Fruit fly (Drosophila melanogaster) whole organism, embryonic: Measurements from ENCODE around the gene Cpr11A.
A peak's percentile ranks its signal among the peaks of the same experiment; 100 is the strongest.

Experiments
- CG10147 ChIP-seq: fragments of 200-800 bp; sonication (Bioruptor generic); optimal IDR thresholded peaks from 2 replicates; lab custom pipeline; 2019; ENCODE audit warnings: missing biosample characterization, mild to moderate bottlenecking, missing genetic modification characterization, moderate library complexity
- CG10565 ChIP-seq: fragments of 200-800 bp; sonication (Bioruptor generic); optimal IDR thresholded peaks from 3 replicates; lab custom pipeline; 2016; ENCODE audit warnings: missing biosample characterization, mild to moderate bottlenecking, missing genetic modification characterization
- CG10979 ChIP-seq: fragments of 200-800 bp; sonication (Bioruptor generic); optimal IDR thresholded peaks from 2 replicates; lab custom pipeline; 2018; ENCODE audit warnings: missing biosample characterization, mild to moderate bottlenecking, missing genetic modification characterization, moderate library complexity
- CG11456 ChIP-seq: fragments of 200-800 bp; sonication (Bioruptor generic); IDR thresholded peaks from 3 replicates; pipeline ENCODE4 v1.3.6; 2022; ENCODE audit warnings: missing biosample characterization, missing genetic modification characterization
- CG11504 ChIP-seq: fragments of 200-800 bp; sonication (Bioruptor generic); optimal IDR thresholded peaks from 3 replicates; lab custom pipeline; 2019; ENCODE audit warnings: missing biosample characterization, mild to moderate bottlenecking, missing genetic modification characterization, moderate library complexity
- CG11723 ChIP-seq: fragments of 200-800 bp; sonication (Bioruptor generic); optimal IDR thresholded peaks from 2 replicates; lab custom pipeline; 2017; ENCODE audit warnings: missing biosample characterization, mild to moderate bottlenecking, missing genetic modification characterization
- CG12659 ChIP-seq: fragments of 200-800 bp; sonication (Bioruptor generic); optimal IDR thresholded peaks from 3 replicates; lab custom pipeline; 2017; ENCODE audit warnings: mild to moderate bottlenecking, missing biosample characterization, missing genetic modification reagents, missing genetic modification characterization
- CG13775 ChIP-seq: fragments of 200-800 bp; sonication (Bioruptor generic); optimal IDR thresholded peaks from 3 replicates; lab custom pipeline; 2017; ENCODE audit warnings: missing biosample characterization, mild to moderate bottlenecking, missing genetic modification characterization
- CG14014 ChIP-seq: fragments of 200-800 bp; sonication (Bioruptor generic); IDR thresholded peaks from 2 replicates; pipeline ENCODE4 v1.3.6; 2022; ENCODE audit warnings: missing biosample characterization, missing genetic modification characterization
- CG1529 ChIP-seq: fragments of 200-800 bp; sonication (Bioruptor generic); optimal IDR thresholded peaks from 3 replicates; lab custom pipeline; 2018; ENCODE audit warnings: missing biosample characterization, missing genetic modification characterization
- CG16779 ChIP-seq: fragments of 200-800 bp; sonication (Bioruptor generic); IDR thresholded peaks from 2 replicates; pipeline ENCODE4 v1.3.6; 2022; ENCODE audit warnings: missing biosample characterization, missing genetic modification characterization
- CG16813 ChIP-seq: fragments of 200-800 bp; sonication (Bioruptor generic); IDR thresholded peaks from 3 replicates; pipeline ENCODE4 v1.3.6; 2022; ENCODE audit warnings: missing biosample characterization, missing genetic modification characterization; ENCODE audit not compliant: partially characterized antibody
- CG16863 ChIP-seq: fragments of 200-800 bp; sonication (Bioruptor generic); optimal IDR thresholded peaks from 3 replicates; lab custom pipeline; 2016; ENCODE audit warnings: missing biosample characterization, missing genetic modification characterization
- CG2712 ChIP-seq: fragments of 200-800 bp; optimal IDR thresholded peaks from 3 replicates; lab custom pipeline; 2019; ENCODE audit warnings: missing biosample characterization, mild to moderate bottlenecking, missing genetic modification characterization, moderate library complexity
- CG34376 ChIP-seq: fragments of 200-800 bp; sonication (Bioruptor generic); optimal IDR thresholded peaks from 2 replicates; lab custom pipeline; 2018; ENCODE audit warnings: missing biosample characterization, mild to moderate bottlenecking, missing genetic modification characterization
- CG3726 ChIP-seq: fragments of 200-800 bp; sonication (Bioruptor generic); IDR thresholded peaks from 3 replicates; pipeline ENCODE4, ENCODE4 v1.3.6; 2022; ENCODE audit warnings: missing biosample characterization, missing genetic modification characterization
- CG3847 ChIP-seq: fragments of 200-800 bp; sonication (Bioruptor generic); IDR thresholded peaks from 2 replicates; pipeline ENCODE4 v1.3.6; 2022; ENCODE audit warnings: missing biosample characterization, missing genetic modification characterization
- CG4360 ChIP-seq: fragments of 200-800 bp; sonication (Bioruptor generic); IDR thresholded peaks from 2 replicates; pipeline ENCODE4 v1.3.6; 2022; ENCODE audit warnings: missing biosample characterization, missing genetic modification characterization
- CG6272 ChIP-seq: fragments of 200-800 bp; sonication (Bioruptor generic); IDR thresholded peaks from 2 replicates; pipeline ENCODE4 v1.3.6; 2022; ENCODE audit warnings: missing biosample characterization, missing genetic modification characterization
- CG8281 ChIP-seq: fragments of 200-800 bp; sonication (Bioruptor generic); optimal IDR thresholded peaks from 2 replicates; lab custom pipeline; 2018; ENCODE audit warnings: missing biosample characterization, mild to moderate bottlenecking, missing genetic modification characterization, moderate library complexity
- CG9932 ChIP-seq: fragments of 200-800 bp; sonication (Bioruptor generic); IDR thresholded peaks from 2 replicates; pipeline ENCODE4 v1.3.6; 2022; ENCODE audit warnings: missing biosample characterization, missing genetic modification characterization
- Dfd ChIP-seq, 2 experiments: fragments of >200 bp; optimal IDR thresholded peaks; 2 replicates each; lab custom pipeline; 2017; ENCODE audit warnings: missing biosample characterization in 2 of 2, missing genetic modification characterization in 2 of 2
- Dref ChIP-seq: fragments of 200-800 bp; sonication (Bioruptor generic); IDR thresholded peaks from 2 replicates; pipeline ENCODE4 v1.3.6; 2022; ENCODE audit warnings: missing biosample characterization, missing genetic modification characterization
- E2f1 ChIP-seq: fragments of 200-800 bp; sonication (Bioruptor generic); IDR thresholded peaks from 2 replicates; pipeline ENCODE4 v1.3.6; 2022; ENCODE audit warnings: missing biosample characterization, missing genetic modification characterization
- H2.0 ChIP-seq: fragments of 200-800 bp; sonication (Bioruptor generic); IDR thresholded peaks from 2 replicates; pipeline ENCODE4 v1.3.6; 2022; ENCODE audit warnings: missing biosample characterization, missing genetic modification characterization
- Nf-YA ChIP-seq: fragments of 200-800 bp; sonication (Bioruptor generic); IDR thresholded peaks from 2 replicates; pipeline ENCODE4 v1.3.6; 2022; ENCODE audit warnings: missing biosample characterization, missing genetic modification characterization
- Poxn ChIP-seq: fragments of 200-800 bp; sonication (Bioruptor generic); IDR thresholded peaks from 2 replicates; pipeline ENCODE4 v1.3.6; 2022; ENCODE audit warnings: missing biosample characterization, missing genetic modification characterization
- Sry-δ ChIP-seq: fragments of 200-800 bp; sonication (Bioruptor generic); optimal IDR thresholded peaks from 2 replicates; lab custom pipeline; 2016; ENCODE audit warnings: missing biosample characterization, missing genetic modification characterization
- Ssrp ChIP-seq: fragments of 200-800 bp; sonication (Bioruptor generic); optimal IDR thresholded peaks from 2 replicates; lab custom pipeline; 2018; ENCODE audit warnings: missing biosample characterization, mild to moderate bottlenecking, missing genetic modification characterization, moderate library complexity
- Taf1 ChIP-seq: fragments of 200-800 bp; sonication (Bioruptor generic); IDR thresholded peaks from 2 replicates; pipeline ENCODE4 v1.3.6; 2022; ENCODE audit warnings: missing biosample characterization, missing genetic modification characterization
- bab2 ChIP-seq: fragments of 200-800 bp; sonication (Bioruptor generic); optimal IDR thresholded peaks from 2 replicates; lab custom pipeline; 2016; ENCODE audit warnings: missing biosample characterization, missing genetic modification characterization
- chn ChIP-seq: fragments of 200-800 bp; sonication (Bioruptor generic); optimal IDR thresholded peaks from 2 replicates; lab custom pipeline; 2016; ENCODE audit warnings: missing biosample characterization, missing genetic modification characterization
- danr ChIP-seq: fragments of 200-800 bp; sonication (Bioruptor generic); IDR thresholded peaks from 2 replicates; pipeline ENCODE4 v1.3.6; 2022; ENCODE audit warnings: missing biosample characterization, missing genetic modification characterization
- dm ChIP-seq: fragments of 200-800 bp; sonication (Bioruptor generic); optimal IDR thresholded peaks from 3 replicates; lab custom pipeline; 2016; ENCODE audit warnings: missing biosample characterization, missing genetic modification characterization
- ftz-f1 ChIP-seq: fragments of 200-800 bp; sonication (Bioruptor generic); optimal IDR thresholded peaks from 2 replicates; lab custom pipeline; 2016; ENCODE audit warnings: missing biosample characterization, missing genetic modification characterization
- gem ChIP-seq: fragments of 200-800 bp; sonication (Bioruptor generic); optimal IDR thresholded peaks from 2 replicates; lab custom pipeline; 2019; ENCODE audit warnings: missing biosample characterization, mild to moderate bottlenecking, missing genetic modification characterization, moderate library complexity
- gt ChIP-seq: fragments of 200-800 bp; sonication (Bioruptor generic); IDR thresholded peaks from 2 replicates; pipeline ENCODE4 v1.3.6; 2022; ENCODE audit warnings: missing biosample characterization, missing genetic modification characterization
- ken ChIP-seq: fragments of 200-800 bp; sonication (Bioruptor generic); IDR thresholded peaks from 3 replicates; pipeline ENCODE4 v1.3.6; 2022; ENCODE audit warnings: missing biosample characterization, missing genetic modification characterization
- lab ChIP-seq: fragments of 200-800 bp; sonication (Bioruptor generic); optimal IDR thresholded peaks from 3 replicates; lab custom pipeline; 2017; ENCODE audit warnings: missing biosample characterization, missing genetic modification characterization, mild to moderate bottlenecking, moderate library complexity, missing genetic modification reagents
- lmd ChIP-seq: fragments of 200-800 bp; sonication (Bioruptor generic); IDR thresholded peaks from 2 replicates; pipeline ENCODE4 v1.3.6; 2022; ENCODE audit warnings: missing biosample characterization, missing genetic modification characterization
- nau ChIP-seq: fragments of 200-800 bp; sonication (Bioruptor generic); optimal IDR thresholded peaks from 3 replicates; lab custom pipeline; 2017; ENCODE audit warnings: missing biosample characterization, mild to moderate bottlenecking, missing genetic modification characterization, missing genetic modification reagents
- nerfin-2 ChIP-seq: fragments of 200-800 bp; sonication (Bioruptor generic); IDR thresholded peaks from 2 replicates; pipeline ENCODE4 v1.3.6; 2022; ENCODE audit warnings: missing biosample characterization, missing genetic modification characterization; ENCODE audit not compliant: partially characterized antibody
- onecut ChIP-seq: fragments of 200-800 bp; sonication (Bioruptor generic); IDR thresholded peaks from 2 replicates; pipeline ENCODE4 v1.3.6; 2022; ENCODE audit warnings: missing biosample characterization, missing genetic modification characterization
- phol ChIP-seq: fragments of 200-800 bp; sonication (Bioruptor generic); optimal IDR thresholded peaks from 3 replicates; lab custom pipeline; 2018; ENCODE audit warnings: missing biosample characterization, mild to moderate bottlenecking, missing genetic modification characterization, moderate library complexity
- rib ChIP-seq: fragments of 200-800 bp; sonication (Bioruptor generic); IDR thresholded peaks from 2 replicates; pipeline ENCODE4 v1.3.6; 2022; ENCODE audit warnings: missing biosample characterization, missing genetic modification characterization
- run ChIP-seq: fragments of 200-800 bp; sonication (Bioruptor generic); optimal IDR thresholded peaks from 3 replicates; lab custom pipeline; 2018; ENCODE audit warnings: missing biosample characterization, mild to moderate bottlenecking, missing genetic modification characterization
- sob ChIP-seq: fragments of 200-800 bp; sonication (Bioruptor generic); IDR thresholded peaks from 2 replicates; pipeline ENCODE4 v1.3.6; 2022; ENCODE audit warnings: missing biosample characterization, missing genetic modification characterization
- stc ChIP-seq: fragments of 200-800 bp; sonication (Bioruptor generic); IDR thresholded peaks from 2 replicates; pipeline ENCODE4 v1.3.6; 2022; ENCODE audit warnings: missing biosample characterization, missing genetic modification characterization
- tio ChIP-seq: fragments of 200-800 bp; sonication (Bioruptor generic); optimal IDR thresholded peaks from 2 replicates; lab custom pipeline; 2017; ENCODE audit warnings: missing biosample characterization, missing genetic modification characterization, inconsistent platforms
- tll ChIP-seq, 2 experiments: fragments of 200-800 bp in 1 of 2; fragments of >200 bp in 1 of 2; sonication (Bioruptor generic) in 1 of 2; optimal IDR thresholded peaks; 2 replicates each; lab custom pipeline; 2017 to 2019; ENCODE audit warnings: missing biosample characterization in 2 of 2, missing genetic modification characterization in 2 of 2, mild to moderate bottlenecking in 1 of 2, moderate library complexity in 1 of 2

Cpr11A gene

dm6 chrX:12462936-12463558 lies 23.7 kb upstream of the Cpr11A start, which contains the start of the genes Rab40 and CG42258 (continued):
- TF ChIP-seq sob: no peak
- TF ChIP-seq CG3847 (GFP tag; lab: Robert Waterston, UW): 0 out of 2 replicates have a peak, but pooled peaks have one; percentile 29
- TF ChIP-seq CG16813: peak; percentile 73
- TF ChIP-seq CG34376: no peak
- TF ChIP-seq lab (GFP tag; lab: Kevin White, UChicago): peak; percentile 43
- no peak for TF ChIP-seq dm (GFP tag; lab: Kevin White, UChicago)
- peak; percentile 46 for TF ChIP-seq chn (GFP tag; lab: Kevin White, UChicago)
- TF ChIP-seq tll (GFP tag; optimal IDR thresholded peaks at IDR 0.05; lab: Kevin White, UChicago): no peak
- peak; percentile 51 for TF ChIP-seq CG12659 (GFP tag; lab: Kevin White, UChicago)
- no peak for TF ChIP-seq CG1529
- TF ChIP-seq Dfd (GFP tag; optimal IDR thresholded peaks at IDR 0.05; lab: Kevin White, UChicago): no peak
- no peak for TF ChIP-seq CG10147 (GFP tag; lab: Kevin White, UChicago)
- TF ChIP-seq CG13775 (GFP tag; lab: Kevin White, UChicago): peak; percentile 33
- no peak for TF ChIP-seq CG8281 (tag; lab: Kevin White, UChicago)
- TF ChIP-seq CG16863 (GFP tag; lab: Kevin White, UChicago): peak; percentile 24
- no peak for TF ChIP-seq CG4360 (GFP tag; lab: Robert Waterston, UW)
- TF ChIP-seq ftz-f1: no peak
- TF ChIP-seq run (tag; lab: Kevin White, UChicago): no peak
- no peak for TF ChIP-seq Poxn (GFP tag; lab: Robert Waterston, UW)
- no peak for TF ChIP-seq CG3726 (GFP tag; lab: Robert Waterston, UW)
- peak; percentile 45 for TF ChIP-seq CG2712
- TF ChIP-seq Dref (GFP tag; lab: Robert Waterston, UW): peak; percentile 65
- TF ChIP-seq CG11456 (GFP tag; lab: Robert Waterston, UW): peak; percentile 20; the same call in 2 of the 3 replicates
- TF ChIP-seq Ssrp (tag; lab: Kevin White, UChicago): peak; percentile 3
- TF ChIP-seq CG9932: peak; percentile 72
- TF ChIP-seq H2.0 (GFP tag; lab: Robert Waterston, UW): peak; percentile 2; the same call in 1 of the 2 replicates
- TF ChIP-seq ken (GFP tag; lab: Robert Waterston, UW): peak; percentile 65; the same call in 1 of the 3 replicates
- TF ChIP-seq tio: peak; percentile 54
- TF ChIP-seq Sry-δ: peak; percentile 90
- TF ChIP-seq CG11504: peak; percentile 43
- TF ChIP-seq danr: no peak
- TF ChIP-seq E2f1: no peak
- no peak for TF ChIP-seq gt
- TF ChIP-seq Taf1: no peak
- TF ChIP-seq CG10565 (GFP tag; lab: Kevin White, UChicago): no peak
- TF ChIP-seq stc (GFP tag; lab: Robert Waterston, UW): no peak
- TF ChIP-seq CG6272 (GFP tag; lab: Robert Waterston, UW): no peak
- peak; percentile 60 for TF ChIP-seq gem
- peak; percentile 41 for TF ChIP-seq bab2
- no peak for TF ChIP-seq lmd
- TF ChIP-seq nau (GFP tag; lab: Kevin White, UChicago): no peak
- no peak for TF ChIP-seq CG16779 (GFP tag; lab: Robert Waterston, UW)
- peak; percentile 40; the same call in 1 of the 2 replicates for TF ChIP-seq nerfin-2 (GFP tag; lab: Robert Waterston, UW)
- TF ChIP-seq rib (GFP tag; lab: Robert Waterston, UW): no peak; the same call in 1 of the 2 replicates
- peak; percentile 20; the same call in 1 of the 2 replicates for TF ChIP-seq CG14014
- no peak for TF ChIP-seq Nf-YA (GFP tag; lab: Robert Waterston, UW)
- TF ChIP-seq CG10979: peak; percentile 17
- no peak for TF ChIP-seq CG11723 (GFP tag; lab: Kevin White, UChicago)
- no peak for TF ChIP-seq onecut (GFP tag; lab: Robert Waterston, UW)
- peak; percentile 56 for TF ChIP-seq phol
